Fruit fly (Drosophila melanogaster) whole organism, wandering third instar larva: Measurements from ENCODE around the gene CG43694.

Source experiments
- Abd-B ChIP-seq: fragments of >200 bp; optimal IDR thresholded peaks from 2 replicates; lab custom pipeline; 2017; ENCODE audit warnings: missing biosample characterization, missing genetic modification characterization
- CG32264 ChIP-seq: fragments of 200-800 bp; sonication (Bioruptor generic); optimal IDR thresholded peaks from 2 replicates; lab custom pipeline; 2016; ENCODE audit warnings: missing biosample characterization, missing genetic modification characterization
- CG9705 ChIP-seq: fragments of 200-800 bp; sonication (Bioruptor generic); optimal IDR thresholded peaks from 2 replicates; lab custom pipeline; 2018; ENCODE audit warnings: missing biosample characterization, mild to moderate bottlenecking, missing genetic modification characterization
- CrebA ChIP-seq: fragments of 200-800 bp; sonication (Bioruptor generic); optimal IDR thresholded peaks from 2 replicates; lab custom pipeline; 2016; ENCODE audit warnings: missing biosample characterization, mild to moderate bottlenecking, missing genetic modification characterization, borderline replicate concordance
- Dfd ChIP-seq: fragments of >200 bp; optimal IDR thresholded peaks from 2 replicates; lab custom pipeline; 2017; ENCODE audit warnings: missing biosample characterization, missing genetic modification characterization
- Dif ChIP-seq: fragments of 200-275, 200-300 bp; sonication (Bioruptor generic); optimal IDR thresholded peaks from 2 replicates; lab custom pipeline; 2018; ENCODE audit warnings: missing biosample characterization, missing genetic modification characterization; ENCODE audit not compliant: partially characterized antibody
- HLH106 ChIP-seq: fragments of 200-800 bp; optimal IDR thresholded peaks from 3 replicates; lab custom pipeline; 2019; ENCODE audit warnings: missing biosample characterization, mild to moderate bottlenecking, missing genetic modification characterization, moderate library complexity
- Hr78 ChIP-seq: fragments of >200 bp; optimal IDR thresholded peaks from 2 replicates; lab custom pipeline; 2017; ENCODE audit warnings: missing biosample characterization, missing genetic modification characterization
- Hr83 ChIP-seq: fragments of 200-300 bp; sonication (Bioruptor generic); optimal IDR thresholded peaks from 2 replicates; lab custom pipeline; 2016; ENCODE audit warnings: missing biosample characterization, mild to moderate bottlenecking, missing genetic modification characterization, moderate library complexity; ENCODE audit not compliant: poor library complexity, severe bottlenecking
- Jra ChIP-seq: sonication (Bioruptor generic); optimal IDR thresholded peaks from 2 replicates; lab custom pipeline; 2016; ENCODE audit warnings: missing biosample characterization, missing genetic modification characterization
- Mio ChIP-seq: sonication (Bioruptor generic); optimal IDR thresholded peaks from 2 replicates; lab custom pipeline; 2016; ENCODE audit warnings: missing biosample characterization, missing genetic modification characterization
- Myc ChIP-seq: fragments of >200 bp; optimal IDR thresholded peaks from 2 replicates; lab custom pipeline; 2017
- OdsH ChIP-seq: fragments of 200-800 bp; sonication (Bioruptor generic); optimal IDR thresholded peaks from 2 replicates; lab custom pipeline; 2016; ENCODE audit warnings: missing biosample characterization, mild to moderate bottlenecking, missing genetic modification characterization
- Rel ChIP-seq, 2 experiments: fragments of 200-800 bp; sonication (Bioruptor generic) in 1 of 2; optimal IDR thresholded peaks; 2 replicates in 1 of 2; 3 replicates in 1 of 2; lab custom pipeline; 2016 to 2019; ENCODE audit warnings: mild to moderate bottlenecking in 2 of 2, missing biosample characterization in 2 of 2, missing genetic modification characterization in 2 of 2, moderate library complexity in 1 of 2
- Vsx2 ChIP-seq: fragments of 200-300, 225-300 bp; sonication (Bioruptor generic); optimal IDR thresholded peaks from 2 replicates; lab custom pipeline; 2018; ENCODE audit warnings: missing biosample characterization, missing genetic modification characterization; ENCODE audit not compliant: partially characterized antibody
- dl ChIP-seq, 2 experiments: fragments of 175-275, 200-275 bp in 1 of 2; fragments of 200-275 bp in 1 of 2; sonication (Bioruptor generic); optimal IDR thresholded peaks; lab custom pipeline; 2018; ENCODE audit warnings: mild to moderate bottlenecking in 2 of 2, missing biosample characterization in 2 of 2, missing genetic modification characterization in 2 of 2, moderate library complexity in 2 of 2; ENCODE audit not compliant: partially characterized antibody in 2 of 2, insufficient read depth in 1 of 2
- foxo ChIP-seq, 2 experiments: fragments of 200-800 bp; sonication (Bioruptor generic); optimal IDR thresholded peaks; 2 replicates in 1 of 2; 3 replicates in 1 of 2; lab custom pipeline; 2016 to 2017; ENCODE audit warnings: missing biosample characterization in 2 of 2, missing genetic modification characterization in 2 of 2
- fru ChIP-seq: fragments of 200-800 bp; sonication (Bioruptor generic); optimal IDR thresholded peaks from 3 replicates; lab custom pipeline; 2016; ENCODE audit warnings: missing biosample characterization, mild to moderate bottlenecking, missing genetic modification characterization
- h ChIP-seq: fragments of 200-800 bp; sonication (Bioruptor generic); optimal IDR thresholded peaks from 3 replicates; lab custom pipeline; 2016; ENCODE audit warnings: missing biosample characterization, mild to moderate bottlenecking, missing genetic modification characterization
- jim ChIP-seq: fragments of 175-275, 200-325 bp; sonication (Bioruptor generic); optimal IDR thresholded peaks from 2 replicates; lab custom pipeline; 2016; ENCODE audit warnings: missing biosample characterization, mild to moderate bottlenecking, missing genetic modification characterization
- lola ChIP-seq: fragments of >200 bp; optimal IDR thresholded peaks from 2 replicates; lab custom pipeline; 2017; ENCODE audit warnings: missing biosample characterization, missing genetic modification characterization
- pan ChIP-seq: fragments of >200 bp; optimal IDR thresholded peaks from 2 replicates; lab custom pipeline; 2017
- psq ChIP-seq: fragments of 200-800 bp; sonication (Bioruptor generic); optimal IDR thresholded peaks from 3 replicates; lab custom pipeline; 2017; ENCODE audit warnings: missing biosample characterization, mild to moderate bottlenecking, missing genetic modification characterization, moderate library complexity
- rgr ChIP-seq: fragments of 200-800 bp; sonication (Bioruptor generic); optimal IDR thresholded peaks from 3 replicates; lab custom pipeline; 2016; ENCODE audit warnings: missing biosample characterization, mild to moderate bottlenecking, missing genetic modification characterization
- sage ChIP-seq: fragments of 200-800 bp; sonication (Bioruptor generic); optimal IDR thresholded peaks from 2 replicates; lab custom pipeline; 2016; ENCODE audit warnings: missing biosample characterization, mild to moderate bottlenecking, missing genetic modification characterization
- sv ChIP-seq: fragments of 200-800 bp; sonication (Bioruptor generic); optimal IDR thresholded peaks from 3 replicates; lab custom pipeline; 2016; ENCODE audit warnings: missing biosample characterization, missing genetic modification characterization
- tai ChIP-seq: sonication (Bioruptor generic); optimal IDR thresholded peaks from 2 replicates; lab custom pipeline; 2016; ENCODE audit warnings: missing biosample characterization, missing genetic modification characterization
- usp ChIP-seq: fragments of >200 bp; optimal IDR thresholded peaks from 2 replicates; lab custom pipeline; 2017; ENCODE audit warnings: missing biosample characterization, missing genetic modification characterization
- woc ChIP-seq: sonication (Bioruptor generic); optimal IDR thresholded peaks from 2 replicates; lab custom pipeline; 2016; ENCODE audit warnings: missing biosample characterization, mild to moderate bottlenecking, missing genetic modification characterization

Gene CG43694

dm6 chr3R:23425929-23426328 is at the start of gene CG43694:
TSS of gene CG43694 (minus strand) at chr3R:23426029.
- TF ChIP-seq Hr78 (no peak), CG9705 (GFP tag; lab: Kevin White, UChicago) (no peak), fru (GFP tag; lab: Kevin White, UChicago) (no peak)

dm6 chr3R:23472011-23472958 is 46.5 kb upstream of the CG43694 start, which contains the start of gene CG4374:
TSS of gene CG4374 (minus strand) at chr3R:23472278.
- TF ChIP-seq fru (GFP tag; lab: Kevin White, UChicago) (peak; percentile 26), Dfd (GFP tag; lab: Kevin White, UChicago) (peak; percentile 77), HLH106 (tag; lab: Kevin White, UChicago) (no peak), sage (GFP tag; lab: Kevin White, UChicago) (no peak), Dif (GFP tag; lab: Kevin White, UChicago) (peak; percentile 35), lola (GFP tag; lab: Kevin White, UChicago) (no peak), Hr83 (GFP tag; lab: Kevin White, UChicago) (no peak), Abd-B (GFP tag; lab: Kevin White, UChicago) (no peak), jim (GFP tag; lab: Kevin White, UChicago) (no peak), usp (GFP tag; lab: Kevin White, UChicago) (no peak), Hr78 (no peak), Mio (no peak), tai (GFP tag; lab: Kevin White, UChicago) (no peak), rgr (GFP tag; lab: Kevin White, UChicago) (no peak), dl (GFP tag; optimal IDR thresholded peaks at IDR 0.05; lab: Kevin White, UChicago; ENCODE audit: insufficient read depth in 1 of 2, partially characterized antibody in 2 of 2) (peak in 1 of 2 experiments; percentile 14), woc (no peak), Rel (GFP tag; optimal IDR thresholded peaks at IDR 0.05; lab: Kevin White, UChicago) (peak; percentile 6), Rel (tag; optimal IDR thresholded peaks at IDR 0.05; lab: Kevin White, UChicago) (peak; percentile 41), CG32264 (no peak), Vsx2 (GFP tag; lab: Kevin White, UChicago) (peak; percentile 10), Myc (lab: Kevin White, UChicago) (peak; percentile 36)

- TF ChIP-seq lola (GFP tag; lab: Kevin White, UChicago) (no peak), psq (no peak), woc (no peak), Dif (GFP tag; lab: Kevin White, UChicago) (no peak), CrebA (no peak), jim (GFP tag; lab: Kevin White, UChicago) (no peak), Myc (lab: Kevin White, UChicago) (no peak), sv (GFP tag; lab: Kevin White, UChicago) (no peak), Jra (GFP tag; lab: Kevin White, UChicago) (no peak), h (GFP tag; lab: Kevin White, UChicago) (no peak), Dfd (GFP tag; lab: Kevin White, UChicago) (no peak)
These were observed 34.8 kb upstream of the CG43694 start for dm6 chr3R:23460667-23461066.

- TF ChIP-seq Dif (GFP tag; lab: Kevin White, UChicago) (no peak), Dfd (GFP tag; lab: Kevin White, UChicago) (no peak), sage (GFP tag; lab: Kevin White, UChicago) (no peak), OdsH (GFP tag; lab: Kevin White, UChicago) (no peak), Hr78 (no peak), foxo (GFP tag; optimal IDR thresholded peaks at IDR 0.05; lab: Kevin White, UChicago) (no peak), pan (lab: Kevin White, UChicago) (no peak), usp (GFP tag; lab: Kevin White, UChicago) (no peak), Vsx2 (GFP tag; lab: Kevin White, UChicago) (no peak)
These were observed 30.0 kb upstream of the CG43694 start for dm6 chr3R:23455866-23456265.
